Worm (Caenorhabditis elegans) whole organism, L2 larva: ENCODE measurements around the gene F14H12.3.

ENCODE experiments used
- R02D3.7 ChIP-seq: fragments of 150-350 bp; optimal IDR thresholded peaks from 2 replicates; lab custom pipeline; 2014; ENCODE audit warnings: missing biosample characterization, missing genetic modification characterization
- Y55F3AM.14 ChIP-seq: fragments of 200-800 bp; sonication (Bioruptor generic); optimal IDR thresholded peaks from 2 replicates; lab custom pipeline; 2018; ENCODE audit warnings: mild to moderate bottlenecking, missing genetic modification characterization, missing compliant biosample characterization
- alr-1 ChIP-seq: fragments of 150-350 bp; optimal IDR thresholded peaks from 2 replicates; lab custom pipeline; 2014; ENCODE audit warnings: missing biosample characterization, missing genetic modification characterization
- blmp-1 ChIP-seq: sonication (generic microtip); optimal IDR thresholded peaks from 2 replicates; lab custom pipeline; 2017; ENCODE audit warnings: missing genetic modification characterization, mild to moderate bottlenecking, missing compliant biosample characterization, antibody characterized with exemption, moderate library complexity; ENCODE audit not compliant: insufficient read depth
- ceh-82 ChIP-seq: fragments of 150-350 bp; optimal IDR thresholded peaks from 2 replicates; lab custom pipeline; 2014; ENCODE audit warnings: missing biosample characterization, missing genetic modification characterization
- dmd-4 ChIP-seq: sonication (generic microtip); optimal IDR thresholded peaks from 2 replicates; lab custom pipeline; 2017; ENCODE audit warnings: missing biosample characterization, missing genetic modification characterization
- gmeb-1 ChIP-seq: fragments of 150-350 bp; optimal IDR thresholded peaks from 2 replicates; lab custom pipeline; 2014; ENCODE audit warnings: missing biosample characterization, missing genetic modification characterization
- lin-11 ChIP-seq: fragments of 150-350 bp; sonication (generic microtip); optimal IDR thresholded peaks from 2 replicates; lab custom pipeline; 2014; ENCODE audit warnings: missing biosample characterization, missing genetic modification characterization, inconsistent platforms, mixed read lengths
- lin-13 ChIP-seq: fragments of 150-350 bp; optimal IDR thresholded peaks from 2 replicates; lab custom pipeline; 2014; ENCODE audit warnings: missing biosample characterization, missing genetic modification reagents, missing genetic modification characterization
- mab-5 ChIP-seq: fragments of 150-350 bp; optimal IDR thresholded peaks from 2 replicates; lab custom pipeline; 2014; ENCODE audit warnings: missing biosample characterization, missing genetic modification characterization
- mdl-1 ChIP-seq, 2 experiments: fragments of 150-350 bp in 1 of 2; sonication (generic microtip) in 1 of 2; optimal IDR thresholded peaks; 2 replicates each; lab custom pipeline; 2017; ENCODE audit warnings: missing biosample characterization in 2 of 2, missing genetic modification characterization in 2 of 2
- nhr-10 ChIP-seq: sonication (generic microtip); optimal IDR thresholded peaks from 2 replicates; lab custom pipeline; 2017; ENCODE audit warnings: missing biosample characterization, missing genetic modification characterization
- nhr-11 ChIP-seq: fragments of 150-350 bp; optimal IDR thresholded peaks from 2 replicates; lab custom pipeline; 2014; ENCODE audit warnings: missing biosample characterization, missing genetic modification characterization
- nhr-12 ChIP-seq: fragments of 150-350 bp; optimal IDR thresholded peaks from 2 replicates; lab custom pipeline; 2014; ENCODE audit warnings: missing biosample characterization, missing genetic modification characterization
- nhr-129 ChIP-seq: fragments of 150-350 bp; optimal IDR thresholded peaks from 2 replicates; lab custom pipeline; 2014; ENCODE audit warnings: missing biosample characterization, missing genetic modification characterization
- nhr-21 ChIP-seq: fragments of 150-350 bp; optimal IDR thresholded peaks from 2 replicates; lab custom pipeline; 2014; ENCODE audit warnings: missing biosample characterization, missing genetic modification characterization
- nhr-23 ChIP-seq: fragments of 150-350 bp; optimal IDR thresholded peaks from 2 replicates; lab custom pipeline; 2014; ENCODE audit warnings: missing biosample characterization, missing genetic modification reagents, missing genetic modification characterization
- nhr-6 ChIP-seq: fragments of 150-350 bp; optimal IDR thresholded peaks from 2 replicates; lab custom pipeline; 2014; ENCODE audit warnings: missing biosample characterization, missing genetic modification characterization
- peb-1 ChIP-seq: fragments of 150-350 bp; optimal IDR thresholded peaks from 2 replicates; lab custom pipeline; 2014; ENCODE audit warnings: missing biosample characterization, missing genetic modification characterization
- unc-39 ChIP-seq: fragments of 150-350 bp; optimal IDR thresholded peaks from 2 replicates; lab custom pipeline; 2014; ENCODE audit warnings: missing biosample characterization, missing genetic modification characterization
- zag-1 ChIP-seq: fragments of 150-350 bp; optimal IDR thresholded peaks from 2 replicates; lab custom pipeline; 2014; ENCODE audit warnings: missing biosample characterization, missing genetic modification characterization
- ztf-4 ChIP-seq: fragments of 150-350 bp; optimal IDR thresholded peaks from 2 replicates; lab custom pipeline; 2014; ENCODE audit warnings: missing biosample characterization, missing genetic modification characterization

F14H12.3 gene

DNA sequence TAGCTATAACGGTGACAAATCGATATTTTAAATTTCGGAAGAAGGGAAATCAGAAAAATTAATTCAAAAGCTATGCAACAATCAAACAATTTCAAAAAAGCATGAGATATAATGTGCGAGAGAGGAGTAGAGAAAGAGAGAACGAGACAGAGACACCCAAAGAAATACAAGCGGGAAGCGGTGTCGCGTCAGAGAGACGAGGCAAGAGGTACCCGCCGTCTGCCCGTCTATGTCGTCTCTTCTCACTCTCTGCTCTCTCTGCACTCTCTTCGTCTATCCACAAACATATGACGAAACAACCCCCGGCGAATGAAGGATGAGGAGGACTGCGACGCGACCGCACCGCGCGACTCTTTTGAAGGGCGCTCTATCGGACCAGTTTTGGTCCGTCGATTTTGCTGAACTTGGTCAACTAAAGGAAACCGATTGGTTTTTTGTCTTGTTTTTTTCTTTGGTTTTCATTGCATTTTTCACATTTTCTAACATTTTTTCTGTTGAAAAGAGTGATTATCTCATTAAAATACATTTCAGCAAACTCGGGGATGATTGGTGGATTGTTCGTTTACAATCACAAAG lies 44.9 kb downstream of the F14H12.3 start, which contains the start of gene dpy-23 (continued):
- TF ChIP-seq ztf-4 (tag; lab: Kevin White, UChicago): peak; percentile 92
- TF ChIP-seq mab-5: peak; percentile 90
- TF ChIP-seq lin-13 (GFP tag; lab: Kevin White, UChicago): peak; percentile 93
- TF ChIP-seq nhr-10 (tag; lab: Kevin White, UChicago): peak; percentile 43
- peak; percentile 46 to 85 for TF ChIP-seq mdl-1 (tag; optimal IDR thresholded peaks at IDR 0.05; lab: Kevin White, UChicago)
- no peak for TF ChIP-seq alr-1 (tag; lab: Kevin White, UChicago)
- peak; percentile 89 for TF ChIP-seq ceh-82 (tag; lab: Kevin White, UChicago)
- no peak for TF ChIP-seq nhr-11 (tag; lab: Kevin White, UChicago)
- TF ChIP-seq nhr-21 (tag; lab: Kevin White, UChicago): peak; percentile 86
- TF ChIP-seq R02D3.7 (tag; lab: Kevin White, UChicago): no peak
- peak; percentile 88 for TF ChIP-seq nhr-6 (tag; lab: Kevin White, UChicago)
- TF ChIP-seq lin-11: peak; percentile 96
- peak; percentile 69 for TF ChIP-seq gmeb-1
- TF ChIP-seq peb-1: no peak
- TF ChIP-seq nhr-23 (tag; lab: Kevin White, UChicago): no peak
- peak; percentile 85 for TF ChIP-seq blmp-1 (tag; lab: Kevin White, UChicago)
- TF ChIP-seq dmd-4: no peak
- peak; percentile 89 for TF ChIP-seq Y55F3AM.14 (GFP tag; lab: Kevin White, UChicago)
- TF ChIP-seq nhr-12: no peak
- peak; percentile 95 for TF ChIP-seq zag-1 (tag; lab: Kevin White, UChicago)
- peak; percentile 97 for TF ChIP-seq nhr-129 (tag; lab: Kevin White, UChicago)
- no peak for TF ChIP-seq unc-39 (tag; lab: Kevin White, UChicago)

DNA sequence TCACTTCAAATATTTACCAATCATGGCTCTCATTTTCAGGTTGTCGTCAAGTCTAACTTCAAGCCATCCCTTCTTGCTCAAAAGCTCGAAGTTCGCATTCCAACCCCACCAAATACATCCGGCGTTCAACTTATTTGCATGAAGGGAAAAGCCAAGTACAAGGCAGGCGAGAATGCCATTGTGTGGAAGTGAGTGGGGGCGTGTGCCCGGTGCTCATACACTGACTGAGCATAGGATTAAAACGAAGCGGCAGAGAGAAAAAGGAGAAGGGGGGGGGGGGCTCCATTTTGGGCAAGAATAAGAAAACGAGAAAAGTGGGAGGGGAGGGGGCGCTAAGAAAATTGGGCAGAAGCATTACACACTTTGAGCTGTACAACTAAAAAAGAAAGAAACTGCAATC lies 47.7 kb downstream of the F14H12.3 start:
- TF ChIP-seq zag-1 (tag; lab: Kevin White, UChicago) (no peak), Y55F3AM.14 (GFP tag; lab: Kevin White, UChicago) (peak; percentile 10)
